Worm (Caenorhabditis elegans): Measurements from ENCODE around the gene tbc-6.

tbc-6 gene

ce11 chrII:6870803-6871202 lies 22.9 kb downstream of the tbc-6 start, which contains the start of gene clhm-1:
clhm-1 (minus strand) TSS chrII:6871009.
- no peak for TF ChIP-seq ahr-1 (tag; optimal IDR thresholded peaks at IDR 0.05)
- no peak for TF ChIP-seq dve-1 (tag; optimal IDR thresholded peaks at IDR 0.05)
- no peak for TF ChIP-seq unc-42 (tag; optimal IDR thresholded peaks at IDR 0.05)
- TF ChIP-seq hlh-13 (GFP tag; optimal IDR thresholded peaks at IDR 0.05): no peak
- no peak for TF ChIP-seq fkh-6 (tag; optimal IDR thresholded peaks at IDR 0.05)
- TF ChIP-seq npax-4 (tag; optimal IDR thresholded peaks at IDR 0.05): no peak
- TF ChIP-seq Y22D7AL.16 (tag; optimal IDR thresholded peaks at IDR 0.05): no peak
- no peak for TF ChIP-seq K02D7.2 (tag; optimal IDR thresholded peaks at IDR 0.05)
- TF ChIP-seq sox-4 (tag; optimal IDR thresholded peaks at IDR 0.05): no peak
- TF ChIP-seq ceh-48 (tag; optimal IDR thresholded peaks at IDR 0.05): no peak
- TF ChIP-seq fax-1 (tag; optimal IDR thresholded peaks at IDR 0.05): no peak
- TF ChIP-seq dmd-4 (tag; optimal IDR thresholded peaks at IDR 0.05; ENCODE audit: borderline replicate concordance): no peak
- no peak for TF ChIP-seq T23F11.4 (GFP tag; optimal IDR thresholded peaks at IDR 0.05)
- no peak for TF ChIP-seq hlh-15 (tag; optimal IDR thresholded peaks at IDR 0.05)
- no peak for TF ChIP-seq mec-3 (tag; optimal IDR thresholded peaks at IDR 0.05; ENCODE audit: borderline replicate concordance)

DNA sequence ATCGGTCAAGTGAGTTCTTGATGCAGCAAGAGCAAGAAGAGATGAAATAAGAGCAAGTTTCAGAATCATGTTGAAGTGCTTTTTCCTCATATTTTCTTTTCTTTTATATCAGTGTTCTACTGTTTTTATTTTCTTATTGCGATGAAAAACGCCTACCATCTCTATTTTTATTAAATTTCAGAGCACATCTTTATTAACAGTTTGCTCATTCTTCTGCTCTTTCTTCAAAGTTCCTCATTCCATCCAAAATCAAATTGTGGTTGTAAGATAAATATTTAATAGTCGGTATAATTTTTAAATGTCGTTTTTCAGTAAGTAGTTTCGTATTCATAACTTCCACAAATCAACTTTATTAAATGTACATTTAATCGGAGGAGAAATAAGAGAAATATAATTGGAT lies 24.6 kb downstream of the tbc-6 start, which contains the start of gene C44B7.5:
Gene C44B7.5, minus strand, starts transcription at position 101 of the 400 bp plus-strand sequence.
- TF ChIP-seq hlh-13 (GFP tag; optimal IDR thresholded peaks at IDR 0.05) (no peak), K09A11.1 (tag; optimal IDR thresholded peaks at IDR 0.05; ENCODE audit: insufficient read depth) (no peak), nfya-1 (tag; optimal IDR thresholded peaks at IDR 0.05) (no peak), npax-4 (tag; optimal IDR thresholded peaks at IDR 0.05) (no peak), pha-2 (tag; optimal IDR thresholded peaks at IDR 0.05) (no peak), pqm-1 (tag; optimal IDR thresholded peaks at IDR 0.05) (no peak), zip-5 (tag; optimal IDR thresholded peaks at IDR 0.05) (no peak), ttx-3 (tag; optimal IDR thresholded peaks at IDR 0.05) (no peak), C38D4.7 (GFP tag; optimal IDR thresholded peaks at IDR 0.05) (no peak), syd-9 (tag; optimal IDR thresholded peaks at IDR 0.05) (no peak), ceh-30 (tag; optimal IDR thresholded peaks at IDR 0.05) (no peak), mec-3 (tag; optimal IDR thresholded peaks at IDR 0.05; ENCODE audit: borderline replicate concordance) (no peak)

ce11 chrII:6876957-6877356 lies 29.0 kb downstream of the tbc-6 start, which contains the start of gene slc-36.5:
slc-36.5 (minus strand) TSS chrII:6877057.
- TF ChIP-seq gmeb-2 (tag; optimal IDR thresholded peaks at IDR 0.05): no peak
- TF ChIP-seq lin-11 (tag; optimal IDR thresholded peaks at IDR 0.05): no peak
- TF ChIP-seq zip-5 (tag; optimal IDR thresholded peaks at IDR 0.05): no peak
- TF ChIP-seq F13H6.1 (tag; optimal IDR thresholded peaks at IDR 0.05): no peak
- TF ChIP-seq ztf-16 (tag; optimal IDR thresholded peaks at IDR 0.05): no peak
- TF ChIP-seq pros-1 (tag; optimal IDR thresholded peaks at IDR 0.05): no peak
- TF ChIP-seq nhr-232 (tag; optimal IDR thresholded peaks at IDR 0.05): no peak
- no peak for TF ChIP-seq ceh-31 (tag; optimal IDR thresholded peaks at IDR 0.05)
- no peak for TF ChIP-seq ceh-6 (GFP tag; optimal IDR thresholded peaks at IDR 0.05)
- no peak for TF ChIP-seq unc-55 (GFP tag; optimal IDR thresholded peaks at IDR 0.05)
- no peak for TF ChIP-seq ref-2 (tag; optimal IDR thresholded peaks at IDR 0.05)
- no peak for TF ChIP-seq elt-2 (tag; optimal IDR thresholded peaks at IDR 0.05)
- no peak for TF ChIP-seq fkh-6 (tag; optimal IDR thresholded peaks at IDR 0.05)

DNA sequence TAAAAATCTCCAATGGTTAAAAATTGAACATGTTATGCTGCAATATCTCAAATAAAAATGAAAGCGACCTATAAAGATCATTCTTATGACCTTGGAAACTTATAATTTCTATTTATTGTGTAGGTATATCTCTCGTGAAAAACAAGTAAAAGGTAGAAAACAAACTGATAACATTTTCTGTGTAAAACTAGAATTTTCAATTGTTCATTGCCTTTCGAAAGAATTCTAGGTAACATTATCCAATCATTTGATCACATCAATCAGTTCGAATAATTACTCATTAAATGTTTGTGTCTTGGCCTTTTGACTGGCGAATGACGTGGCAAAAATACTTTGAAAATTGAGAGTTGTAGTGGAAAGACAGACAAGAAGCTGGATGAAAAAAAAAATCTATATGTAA lies 30.0 kb downstream of the tbc-6 start:
- TF ChIP-seq zip-5 (tag; optimal IDR thresholded peaks at IDR 0.05): no peak
- no peak for TF ChIP-seq sox-2 (GFP tag; IDR thresholded peaks at IDR 0.05)
- no peak for TF ChIP-seq hlh-15 (tag; optimal IDR thresholded peaks at IDR 0.05)
- no peak for TF ChIP-seq ceh-45 (GFP tag; IDR thresholded peaks at IDR 0.05)
- no peak for TF ChIP-seq ets-4 (tag; optimal IDR thresholded peaks at IDR 0.05)
- TF ChIP-seq hlh-8 (tag; optimal IDR thresholded peaks at IDR 0.05): no peak
- TF ChIP-seq ceh-22 (tag; optimal IDR thresholded peaks at IDR 0.05): no peak
- TF ChIP-seq rnt-1 (tag; optimal IDR thresholded peaks at IDR 0.05): no peak
- no peak for TF ChIP-seq F13H6.1 (tag; optimal IDR thresholded peaks at IDR 0.05)
- no peak for TF ChIP-seq unc-86 (tag; optimal IDR thresholded peaks at IDR 0.05)
- no peak for TF ChIP-seq tbx-2 (tag; optimal IDR thresholded peaks at IDR 0.05)
- no peak for TF ChIP-seq sdc-2 (tag; optimal IDR thresholded peaks at IDR 0.05)
- TF ChIP-seq ceh-30 (tag; optimal IDR thresholded peaks at IDR 0.05): no peak
- TF ChIP-seq che-1 (tag; optimal IDR thresholded peaks at IDR 0.05): no peak
- TF ChIP-seq ama-1 (optimal IDR thresholded peaks at IDR 0.05): no peak

Measured in whole organism, late embryonic.